Worm (Caenorhabditis elegans) whole organism, early embryonic: ENCODE results near the gene fbxa-28.
"Not testable (repeated sequence)": the region's sequence is repeated elsewhere in the genome, so short reads cannot be mapped to it uniquely, and the experiment has no call there.

ENCODE experiments used
- B0310.2 ChIP-seq: sonication (generic microtip); optimal IDR thresholded peaks from 2 replicates; lab custom pipeline; 2016; ENCODE audit warnings: mild to moderate bottlenecking, missing genetic modification characterization, missing compliant biosample characterization
- F13C5.2 ChIP-seq: sonication (generic microtip); optimal IDR thresholded peaks from 2 replicates; lab custom pipeline; 2017; ENCODE audit warnings: mild to moderate bottlenecking, missing genetic modification characterization, inconsistent platforms, missing compliant biosample characterization
- aly-1 ChIP-seq: sonication (generic microtip); optimal IDR thresholded peaks from 2 replicates; lab custom pipeline; 2016; ENCODE audit warnings: missing genetic modification characterization, missing compliant biosample characterization
- ama-1 ChIP-seq: fragments of 150-350 bp; optimal IDR thresholded peaks from 2 replicates; lab custom pipeline; 2014
- ceh-13 ChIP-seq: fragments of 200-800 bp; sonication (Bioruptor generic); optimal IDR thresholded peaks from 2 replicates; lab custom pipeline; 2018; ENCODE audit warnings: mild to moderate bottlenecking, missing genetic modification characterization, missing compliant biosample characterization
- ceh-36 ChIP-seq: sonication (generic microtip); optimal IDR thresholded peaks from 2 replicates; lab custom pipeline; 2016; ENCODE audit warnings: missing genetic modification characterization, inconsistent platforms, missing compliant biosample characterization
- ets-7 ChIP-seq: sonication (generic microtip); optimal IDR thresholded peaks from 2 replicates; lab custom pipeline; 2016; ENCODE audit warnings: missing genotype, missing genetic modification characterization, missing compliant biosample characterization
- flt-1 ChIP-seq: fragments of 200-800 bp; sonication (Bioruptor generic); IDR thresholded peaks from 2 replicates; pipeline ENCODE4 v1.3.6; 2022; ENCODE audit warnings: missing genetic modification characterization, missing compliant biosample characterization
- hmbx-1 ChIP-seq: sonication (generic microtip); optimal IDR thresholded peaks from 2 replicates; lab custom pipeline; 2016; ENCODE audit warnings: mild to moderate bottlenecking, missing genetic modification characterization, missing compliant biosample characterization
- hmg-4 ChIP-seq: fragments of 200-800 bp; sonication (Bioruptor generic); optimal IDR thresholded peaks from 2 replicates; lab custom pipeline; 2018; ENCODE audit warnings: mild to moderate bottlenecking, missing genetic modification characterization, missing compliant biosample characterization
- hnd-1 ChIP-seq: sonication (generic microtip); optimal IDR thresholded peaks from 2 replicates; lab custom pipeline; 2016; ENCODE audit warnings: missing genetic modification characterization, missing compliant biosample characterization
- pes-1 ChIP-seq: fragments of 200-800 bp; sonication (Bioruptor generic); IDR thresholded peaks from 2 replicates; pipeline ENCODE4 v1.3.6; 2022; ENCODE audit warnings: missing genetic modification reagents, missing genetic modification characterization, missing compliant biosample characterization
- scrt-1 ChIP-seq: fragments of 200-800 bp; sonication (Bioruptor generic); IDR thresholded peaks from 2 replicates; pipeline ENCODE4 v1.3.6; 2022; ENCODE audit warnings: missing genetic modification characterization, missing compliant biosample characterization
- sea-1 ChIP-seq: fragments of 200-800 bp; sonication (Bioruptor generic); conservative IDR thresholded peaks from 2 replicates; pipeline ENCODE4 v1.3.6; 2022; ENCODE audit warnings: missing genetic modification characterization, missing compliant biosample characterization
- tbx-11 ChIP-seq: fragments of 200-800 bp; sonication (Bioruptor generic); IDR thresholded peaks from 2 replicates; pipeline ENCODE4 v1.3.6; 2022; ENCODE audit warnings: missing genetic modification characterization, missing compliant biosample characterization
- tbx-37 ChIP-seq: fragments of 200-800 bp; sonication (Bioruptor generic); conservative IDR thresholded peaks from 2 replicates; pipeline ENCODE4 v1.3.6; 2022; ENCODE audit warnings: missing genetic modification reagents, missing genetic modification characterization, missing compliant biosample characterization
- tra-4 ChIP-seq: sonication (generic microtip); optimal IDR thresholded peaks from 2 replicates; lab custom pipeline; 2017; ENCODE audit warnings: missing genetic modification characterization, missing compliant biosample characterization

The fbxa-28 gene

DNA sequence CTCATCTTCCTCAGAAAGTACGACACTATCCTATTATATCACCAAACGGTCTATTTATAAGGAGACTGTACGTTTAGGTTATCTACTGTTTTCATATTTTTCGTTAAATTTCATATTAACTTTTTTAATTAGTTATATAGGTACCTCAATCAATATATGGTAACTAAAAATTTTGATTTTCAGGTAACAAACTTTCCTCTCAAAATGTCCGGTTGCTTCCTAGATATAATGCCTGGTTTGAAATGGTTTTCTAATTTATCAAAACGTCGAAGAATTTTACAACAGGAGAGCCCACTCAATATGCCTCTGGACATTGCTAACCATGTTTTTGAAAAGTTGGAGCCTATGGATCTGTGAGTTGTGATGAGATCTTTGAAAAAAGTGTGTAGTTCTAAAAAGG is at the start of gene fbxa-28:
Gene fbxa-28 (plus strand): TSS at position 301 of the 400 bp plus-strand sequence.
- TF ChIP-seq flt-1 (GFP tag; lab: Robert Waterston, UW) (no peak), tbx-11 (no peak), tra-4 (tag; lab: Kevin White, UChicago) (no peak), sea-1 (no peak), B0310.2 (no peak), hnd-1 (tag; lab: Kevin White, UChicago) (no peak), aly-1 (tag; lab: Kevin White, UChicago) (no peak), hmbx-1 (no peak), ets-7 (tag; lab: Kevin White, UChicago) (no peak), ama-1 (no peak), ceh-13 (GFP tag; lab: Kevin White, UChicago) (no peak), scrt-1 (GFP tag; lab: Robert Waterston, UW) (no peak), tbx-37 (no peak), hmg-4 (no peak), ceh-36 (tag; lab: Kevin White, UChicago) (no peak), F13C5.2 (no peak), pes-1 (GFP tag; lab: Robert Waterston, UW) (no peak)

DNA sequence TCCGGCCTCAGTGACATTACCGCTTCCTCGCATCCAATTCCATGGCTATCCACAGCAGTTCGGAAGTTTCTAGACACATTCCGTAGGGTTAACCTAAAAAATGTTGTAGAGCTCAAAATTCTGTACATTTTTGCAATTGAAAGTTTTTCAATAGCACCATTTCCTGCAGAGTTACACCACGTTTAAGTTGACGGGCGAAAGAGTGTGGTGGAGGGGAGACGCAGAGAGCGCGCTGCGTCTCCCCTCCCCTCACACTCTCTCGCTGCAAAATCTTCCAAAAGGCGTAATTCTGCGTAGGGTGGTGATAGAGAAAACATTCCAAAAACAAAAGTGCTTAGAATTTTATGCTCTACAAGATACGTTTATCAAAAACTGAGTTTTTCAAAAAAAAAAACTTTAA is 49.4 kb upstream of the fbxa-28 start:
- TF ChIP-seq tbx-37 (no peak), aly-1 (tag; lab: Kevin White, UChicago) (no peak), B0310.2 (no peak), hnd-1 (tag; lab: Kevin White, UChicago) (no peak)

DNA sequence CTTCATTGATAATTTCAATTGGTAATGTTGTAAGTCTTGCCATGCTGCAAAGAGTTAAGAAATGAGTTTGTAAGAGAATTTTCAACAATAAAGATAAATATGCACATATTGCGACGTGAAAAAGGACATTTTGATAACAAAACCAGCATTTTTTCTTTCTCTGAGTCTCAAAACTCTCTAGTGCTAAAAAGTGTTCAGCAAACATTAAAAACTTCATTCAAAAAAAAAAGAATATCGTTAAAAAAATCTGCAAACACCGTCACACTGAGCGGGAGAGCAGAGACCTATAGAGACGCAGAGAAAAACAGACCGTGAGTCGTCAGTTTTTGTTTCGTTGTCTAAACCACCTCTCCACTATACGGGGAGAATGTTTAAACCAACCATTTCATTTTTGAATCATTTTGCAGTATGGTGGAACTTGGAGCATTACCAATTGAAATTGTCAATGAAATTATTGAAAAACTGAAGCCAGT is 48.6 kb upstream of the fbxa-28 start, which contains the start of the genes fbxa-76 and fbxa-77:
Gene fbxa-76 (minus strand): TSS at position 51 of the 473 bp plus-strand sequence.
Gene fbxa-77 (plus strand): TSS at position 365 of the 473 bp plus-strand sequence.
- TF ChIP-seq ama-1, result no peak
- no peak for TF ChIP-seq tbx-37
- TF ChIP-seq tra-4 (tag; lab: Kevin White, UChicago), result no peak
- TF ChIP-seq hmbx-1, result no peak
- no peak for TF ChIP-seq F13C5.2
- no peak for TF ChIP-seq hmg-4
- no peak for TF ChIP-seq ceh-13 (GFP tag; lab: Kevin White, UChicago)
- TF ChIP-seq B0310.2, result no peak
- TF ChIP-seq tbx-11, result no peak
- no peak for TF ChIP-seq aly-1 (tag; lab: Kevin White, UChicago)
- TF ChIP-seq flt-1 (GFP tag; lab: Robert Waterston, UW), result no peak

DNA sequence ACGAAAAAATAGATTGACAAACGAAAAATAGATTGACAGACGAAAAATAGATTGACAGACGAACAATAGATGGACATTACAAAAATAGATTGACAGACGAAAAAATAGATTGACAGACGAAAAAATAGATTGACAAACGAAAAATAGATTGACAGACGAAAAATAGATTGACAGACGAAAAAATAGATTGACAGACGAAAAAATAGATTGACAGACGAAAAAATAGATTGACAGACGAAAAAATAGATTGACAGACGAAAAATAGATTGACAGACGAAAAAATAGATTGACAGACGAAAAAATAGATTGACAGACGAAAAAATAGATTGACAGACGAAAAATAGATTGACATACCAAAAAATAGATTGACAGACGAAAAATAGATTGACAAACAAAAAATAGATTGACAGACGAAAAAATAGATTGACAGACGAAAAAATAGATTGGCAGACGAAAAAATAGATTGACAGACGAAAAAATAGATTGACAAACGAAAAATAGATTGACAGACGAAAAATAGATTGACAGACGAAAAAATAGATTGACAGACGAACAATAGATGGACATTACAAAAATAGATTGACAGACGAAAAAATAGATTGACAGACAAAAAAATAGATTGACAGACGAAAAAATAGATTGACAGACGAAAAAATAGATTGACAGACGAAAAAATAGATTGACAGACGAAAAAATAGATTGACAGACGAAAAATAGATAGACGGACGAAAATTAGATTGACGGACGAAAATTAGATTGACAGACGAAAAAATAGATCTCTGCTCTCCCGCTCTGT is 45.1 kb upstream of the fbxa-28 start:
- peak; percentile 59; the same call in 1 of the 2 replicates for TF ChIP-seq tbx-11

DNA sequence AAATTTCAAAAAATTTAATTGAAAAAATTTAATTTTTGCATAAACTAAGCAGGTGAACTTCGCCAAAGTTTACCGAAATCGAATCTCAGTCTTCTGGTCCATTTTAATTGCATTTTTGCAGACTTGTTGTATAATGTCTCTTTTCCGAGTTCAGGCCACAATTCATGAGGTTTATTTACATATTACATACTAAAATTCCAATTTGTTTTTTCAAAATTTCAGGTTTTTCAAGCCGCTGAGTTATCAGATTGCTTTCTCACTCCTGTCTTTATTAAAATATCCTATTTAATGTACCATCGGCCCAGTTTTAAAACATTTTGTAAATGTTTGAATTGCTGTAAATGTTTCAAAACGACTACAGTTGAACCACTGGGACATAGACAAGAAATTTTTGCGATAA is 41.2 kb upstream of the fbxa-28 start, which contains the start of gene fbxa-208:
Gene fbxa-208 (plus strand): TSS at position 301 of the 400 bp plus-strand sequence.
- TF ChIP-seq tra-4 (tag; lab: Kevin White, UChicago); hmbx-1; flt-1 (GFP tag; lab: Robert Waterston, UW): not testable (repeated sequence)

DNA sequence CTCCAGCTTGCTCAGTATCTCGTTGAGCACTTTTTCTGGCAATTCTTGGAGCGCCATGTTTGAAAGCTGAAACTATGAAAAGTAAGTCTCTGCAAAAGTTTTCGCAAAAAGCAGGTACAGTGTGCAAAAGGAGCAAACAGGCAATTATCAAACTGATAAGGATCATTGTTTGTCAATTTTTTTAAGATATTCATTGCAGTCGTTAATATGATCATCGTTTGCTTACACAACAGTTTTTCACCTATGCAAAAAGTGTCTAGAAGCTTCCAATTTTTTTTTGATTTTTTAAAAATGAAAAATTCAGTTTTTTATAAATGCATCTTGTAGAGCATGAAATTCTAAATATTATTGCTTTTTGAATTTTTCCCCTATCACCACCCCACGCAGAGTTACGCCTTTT is 39.3 kb upstream of the fbxa-28 start, which contains the start of gene fbxa-78:
Gene fbxa-78 (minus strand): TSS at position 101 of the 400 bp plus-strand sequence.
- TF ChIP-seq B0310.2; tra-4 (tag; lab: Kevin White, UChicago); ceh-36 (tag; lab: Kevin White, UChicago): not testable (repeated sequence)

DNA sequence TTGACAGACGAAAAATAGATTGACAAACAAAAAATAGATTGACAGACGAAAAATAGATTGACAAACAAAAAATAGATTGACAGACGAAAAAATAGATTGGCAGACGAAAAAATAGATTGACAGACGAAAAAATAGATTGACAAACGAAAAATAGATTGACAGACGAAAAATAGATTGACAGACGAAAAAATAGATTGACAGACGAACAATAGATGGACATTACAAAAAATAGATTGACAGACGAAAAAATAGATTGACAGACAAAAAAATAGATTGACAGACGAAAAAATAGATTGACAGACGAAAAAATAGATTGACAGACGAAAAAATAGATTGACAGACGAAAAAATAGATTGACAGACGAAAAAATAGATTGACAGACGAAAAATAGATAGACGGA is 36.5 kb upstream of the fbxa-28 start:
- 0 out of 2 replicates have a peak, but pooled peaks have one; percentile 47 for TF ChIP-seq tbx-11

DNA sequence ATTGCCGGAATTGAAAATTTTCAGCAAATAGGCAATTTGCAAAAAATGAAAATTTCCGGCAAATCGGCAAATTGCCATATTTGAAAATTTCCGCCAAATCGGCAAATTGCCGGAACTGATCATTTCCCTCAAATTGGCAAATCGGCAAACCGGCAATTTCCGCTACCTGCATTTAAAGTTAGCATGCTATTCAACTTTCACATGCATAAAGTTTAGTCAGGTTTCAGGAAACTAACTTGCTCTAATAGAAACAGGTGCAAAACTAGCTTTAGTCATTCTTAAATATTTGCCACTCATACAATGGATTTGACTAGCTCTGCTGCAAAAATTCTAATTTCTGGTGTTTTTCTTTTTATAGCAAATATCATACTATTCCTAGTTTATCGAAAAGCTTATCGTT is 34.0 kb upstream of the fbxa-28 start, which contains the start of gene srz-9:
Gene srz-9 (plus strand): TSS at position 301 of the 400 bp plus-strand sequence.
- TF ChIP-seq sea-1; hmbx-1; scrt-1 (GFP tag; lab: Robert Waterston, UW): not testable (repeated sequence)

DNA sequence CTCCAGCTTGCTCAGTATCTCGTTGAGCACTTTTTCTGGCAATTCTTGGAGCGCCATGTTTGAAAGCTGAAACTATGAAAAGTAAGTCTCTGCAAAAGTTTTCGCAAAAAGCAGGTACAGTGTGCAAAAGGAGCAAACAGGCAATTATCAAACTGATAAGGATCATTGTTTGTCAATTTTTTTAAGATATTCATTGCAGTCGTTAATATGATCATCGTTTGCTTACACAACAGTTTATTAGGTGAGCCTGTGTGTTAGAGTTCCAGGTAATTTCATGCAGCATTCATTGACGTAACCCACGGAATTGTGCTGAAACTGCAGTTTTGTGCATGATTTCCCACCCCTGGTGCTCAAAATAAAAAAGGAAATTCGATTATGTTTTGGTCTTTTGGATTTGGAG is 30.9 kb upstream of the fbxa-28 start, which contains the start of gene fbxa-151:
Gene fbxa-151 (minus strand): TSS at position 101 of the 400 bp plus-strand sequence.
- not testable (repeated sequence) for TF ChIP-seq sea-1, tbx-11, tbx-37

DNA sequence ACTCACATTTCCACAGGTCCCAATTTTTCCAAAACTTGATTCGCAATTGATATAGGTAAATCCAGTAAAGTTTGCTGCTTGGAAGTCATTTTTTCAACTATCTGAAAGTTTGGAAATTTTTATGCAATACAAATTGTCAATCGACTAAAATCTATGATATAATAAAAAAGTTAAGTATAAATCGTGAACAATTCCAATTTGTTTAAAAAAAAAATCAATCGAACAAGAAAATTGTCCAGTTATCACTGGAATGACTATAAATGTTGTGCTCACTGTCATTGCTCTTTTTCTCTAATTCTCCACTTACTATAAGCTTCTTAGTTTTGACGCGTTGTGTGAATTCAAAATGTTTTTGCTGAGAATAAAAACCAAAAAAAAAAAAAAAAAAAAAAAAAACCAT is 28.5 kb upstream of the fbxa-28 start, which contains the start of gene fbxa-32:
Gene fbxa-32 (minus strand): TSS at position 101 of the 400 bp plus-strand sequence.
- no peak for TF ChIP-seq hmg-4
- no peak for TF ChIP-seq tbx-11
- no peak for TF ChIP-seq hnd-1 (tag; lab: Kevin White, UChicago)
- TF ChIP-seq sea-1, result no peak
- TF ChIP-seq ceh-36 (tag; lab: Kevin White, UChicago), result no peak
- TF ChIP-seq pes-1 (GFP tag; lab: Robert Waterston, UW), result no peak
- TF ChIP-seq aly-1 (tag; lab: Kevin White, UChicago), result no peak
- no peak for TF ChIP-seq flt-1 (GFP tag; lab: Robert Waterston, UW)
- TF ChIP-seq ets-7 (tag; lab: Kevin White, UChicago), result no peak
- no peak for TF ChIP-seq B0310.2
- TF ChIP-seq ama-1, result no peak
- TF ChIP-seq hmbx-1, result no peak
- TF ChIP-seq tra-4 (tag; lab: Kevin White, UChicago), result no peak
- TF ChIP-seq scrt-1 (GFP tag; lab: Robert Waterston, UW), result no peak
- TF ChIP-seq tbx-37, result no peak
- TF ChIP-seq ceh-13 (GFP tag; lab: Kevin White, UChicago), result no peak
